Fruit fly (Drosophila melanogaster): ENCODE data around the gene CG16984.

DNA sequence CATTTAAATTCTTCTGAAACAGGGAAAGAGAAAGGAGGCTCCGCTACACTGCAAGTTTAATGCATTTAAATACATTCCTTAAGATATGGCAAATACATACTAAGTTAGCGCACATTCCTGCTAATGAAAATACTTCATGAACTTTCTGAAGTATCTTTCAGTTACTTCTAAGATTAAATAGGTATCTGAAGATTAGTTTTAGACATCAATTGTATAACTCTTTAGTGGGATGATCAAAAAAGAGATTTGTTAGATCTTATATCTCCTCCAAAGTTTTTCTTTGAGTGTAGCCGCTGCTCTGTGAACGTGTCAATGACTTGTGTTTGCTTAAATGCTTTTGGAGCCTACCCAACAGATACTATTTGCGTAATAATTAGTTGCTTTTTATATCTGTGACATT is 20.3 kb upstream of the CG16984 start:
- TF ChIP-seq OdsH (GFP tag; optimal IDR thresholded peaks at IDR 0.05) (peak; percentile 32), CG6276 (GFP tag; optimal IDR thresholded peaks at IDR 0.05) (peak; percentile 35), spab (GFP tag; optimal IDR thresholded peaks at IDR 0.05) (peak; percentile 1), CG16779 (tag; optimal IDR thresholded peaks at IDR 0.05) (no peak), eg (GFP tag; IDR thresholded peaks at IDR 0.05) (peak; percentile 56), Sox102F (GFP tag; optimal IDR thresholded peaks at IDR 0.05) (no peak), CG7368 (GFP tag; optimal IDR thresholded peaks at IDR 0.05) (peak; percentile 44), dac (GFP tag; optimal IDR thresholded peaks at IDR 0.05) (no peak), CG8632 (GFP tag; optimal IDR thresholded peaks at IDR 0.05) (no peak), fd85E (GFP tag; optimal IDR thresholded peaks at IDR 0.05) (no peak)

Measured in whole organism, prepupa.